Worm (Caenorhabditis elegans) whole organism, midembryonic: ENCODE results near the gene Y73F8A.5.

Experiments used
- cog-1 ChIP-seq: sonication (generic microtip); optimal IDR thresholded peaks from 2 replicates; lab custom pipeline; 2016; ENCODE audit warnings: missing genetic modification characterization, missing compliant biosample characterization
- flt-1 ChIP-seq: fragments of 200-800 bp; sonication (Bioruptor generic); IDR thresholded peaks from 2 replicates; pipeline ENCODE4 v1.3.6; 2022; ENCODE audit warnings: missing genetic modification characterization, missing compliant biosample characterization
- med-1 ChIP-seq: sonication (generic microtip); optimal IDR thresholded peaks from 2 replicates; lab custom pipeline; 2017; ENCODE audit warnings: missing genetic modification characterization, mild to moderate bottlenecking, missing compliant biosample characterization, antibody characterized with exemption, missing genetic modification reagents; ENCODE audit not compliant: insufficient read depth
- tab-1 ChIP-seq: fragments of 200-800 bp; sonication (Bioruptor generic); IDR thresholded peaks from 2 replicates; pipeline ENCODE4 v1.3.6; 2022; ENCODE audit warnings: missing genetic modification characterization, missing compliant biosample characterization
- ztf-29 ChIP-seq: fragments of 200-800 bp; sonication (Bioruptor generic); IDR thresholded peaks from 2 replicates; pipeline ENCODE4 v1.3.6; 2022; ENCODE audit warnings: missing genetic modification reagents, missing genetic modification characterization, missing compliant biosample characterization

ce11 chrIV:15300041-15300440 lies 40.4 kb downstream of the Y73F8A.5 start:
- no peak for TF ChIP-seq flt-1 (GFP tag; lab: Robert Waterston, UW)
- TF ChIP-seq tab-1 (GFP tag; lab: Robert Waterston, UW): no peak
- TF ChIP-seq cog-1: no peak
- no peak for TF ChIP-seq ztf-29 (GFP tag; lab: Robert Waterston, UW)
- no peak for TF ChIP-seq med-1 (GFP tag; lab: Kevin White, UChicago)
